Fruit fly (Drosophila melanogaster) whole organism, embryonic: ENCODE results near the gene CG32700.
A peak's percentile ranks its signal among the peaks of the same experiment; 100 is the strongest.

Source experiments
- Adf1 ChIP-seq: fragments of 200-800 bp; sonication (Bioruptor generic); IDR thresholded peaks from 2 replicates; pipeline ENCODE4 v1.3.6; 2022; ENCODE audit warnings: missing biosample characterization, missing genetic modification characterization
- Aef1 ChIP-seq: fragments of 200-800 bp; sonication (Bioruptor generic); IDR thresholded peaks from 3 replicates; pipeline ENCODE4 v1.3.6; 2022; ENCODE audit warnings: missing biosample characterization, missing genetic modification characterization
- B-H2 ChIP-seq: fragments of 200-800 bp; sonication (Bioruptor generic); optimal IDR thresholded peaks from 2 replicates; lab custom pipeline; 2018; ENCODE audit warnings: missing biosample characterization, mild to moderate bottlenecking, missing genetic modification characterization
- CG10321 ChIP-seq: fragments of 200-800 bp; sonication (Bioruptor generic); IDR thresholded peaks from 2 replicates; pipeline ENCODE4 v1.3.6; 2022; ENCODE audit warnings: missing biosample characterization, missing genetic modification characterization
- CG11247 ChIP-seq: fragments of 200-800 bp; sonication (Bioruptor generic); IDR thresholded peaks from 2 replicates; pipeline ENCODE4 v1.3.6; 2022; ENCODE audit warnings: missing biosample characterization, missing genetic modification characterization
- CG1233 ChIP-seq: fragments of 200-800 bp; sonication (Bioruptor generic); optimal IDR thresholded peaks from 4 replicates; lab custom pipeline; 2018; ENCODE audit warnings: missing biosample characterization, mild to moderate bottlenecking, missing genetic modification characterization
- CG13624 ChIP-seq: fragments of 200-800 bp; sonication (Bioruptor generic); optimal IDR thresholded peaks from 2 replicates; lab custom pipeline; 2016; ENCODE audit warnings: missing biosample characterization, missing genetic modification characterization
- CG14014 ChIP-seq: fragments of 200-800 bp; sonication (Bioruptor generic); IDR thresholded peaks from 2 replicates; pipeline ENCODE4 v1.3.6; 2022; ENCODE audit warnings: missing biosample characterization, missing genetic modification characterization
- CG14050 ChIP-seq: fragments of 200-800 bp; sonication (Bioruptor generic); IDR thresholded peaks from 3 replicates; pipeline ENCODE4 v1.3.6; 2022; ENCODE audit warnings: missing biosample characterization, missing genetic modification characterization
- CG15011 ChIP-seq: fragments of 200-800 bp; sonication (Bioruptor generic); optimal IDR thresholded peaks from 3 replicates; lab custom pipeline; 2018; ENCODE audit warnings: missing biosample characterization, mild to moderate bottlenecking, missing genetic modification characterization
- CG17328 ChIP-seq: fragments of 200-800 bp; sonication (Bioruptor generic); IDR thresholded peaks from 2 replicates; pipeline ENCODE4 v1.3.6; 2022; ENCODE audit warnings: missing biosample characterization, missing genetic modification characterization
- CG17912 ChIP-seq: fragments of 200-800 bp; sonication (Bioruptor generic); optimal IDR thresholded peaks from 2 replicates; lab custom pipeline; 2018; ENCODE audit warnings: missing biosample characterization, mild to moderate bottlenecking, missing genetic modification characterization
- CG2202 ChIP-seq: fragments of 200-800 bp; sonication (Bioruptor generic); optimal IDR thresholded peaks from 2 replicates; lab custom pipeline; 2018; ENCODE audit warnings: missing biosample characterization, mild to moderate bottlenecking, missing genetic modification characterization
- CG2889 ChIP-seq: fragments of 200-800 bp; sonication (Bioruptor generic); IDR thresholded peaks from 3 replicates; pipeline ENCODE4 v1.3.6; 2022; ENCODE audit warnings: missing biosample characterization, missing genetic modification characterization
- CG34422 ChIP-seq: fragments of 200-800 bp; sonication (Bioruptor generic); IDR thresholded peaks from 3 replicates; pipeline ENCODE4 v1.3.6; 2022; ENCODE audit warnings: missing biosample characterization, missing genetic modification characterization
- CG4328 ChIP-seq: fragments of 200-800 bp; sonication (Bioruptor generic); optimal IDR thresholded peaks from 3 replicates; lab custom pipeline; 2017; ENCODE audit warnings: missing biosample characterization, missing genetic modification reagents, missing genetic modification characterization
- CG8281 ChIP-seq: fragments of 200-800 bp; sonication (Bioruptor generic); optimal IDR thresholded peaks from 2 replicates; lab custom pipeline; 2018; ENCODE audit warnings: missing biosample characterization, mild to moderate bottlenecking, missing genetic modification characterization, moderate library complexity
- CG8290 ChIP-seq, 3 experiments: fragments of 200-800 bp; sonication (Bioruptor generic); optimal IDR thresholded peaks; 2 replicates each; lab custom pipeline; 2016 to 2019; ENCODE audit warnings: missing biosample characterization in 3 of 3, missing genetic modification characterization in 3 of 3, mild to moderate bottlenecking in 2 of 3, moderate library complexity in 1 of 3
- Chrac-16 ChIP-seq: fragments of 200-800 bp; sonication (Bioruptor generic); optimal IDR thresholded peaks from 3 replicates; lab custom pipeline; 2016; ENCODE audit warnings: missing biosample characterization, missing genetic modification characterization
- D19B ChIP-seq: fragments of 200-800 bp; sonication (Bioruptor generic); optimal IDR thresholded peaks from 2 replicates; lab custom pipeline; 2017; ENCODE audit warnings: missing biosample characterization, mild to moderate bottlenecking, missing genetic modification characterization
- Ets65A ChIP-seq: fragments of 200-800 bp; sonication (Bioruptor generic); peaks from one replicate; lab custom pipeline; 2016; ENCODE audit warnings: missing biosample characterization, missing genetic modification characterization
- Fer1 ChIP-seq: fragments of 200-800 bp; sonication (Bioruptor generic); optimal IDR thresholded peaks from 2 replicates; lab custom pipeline; 2017; ENCODE audit warnings: missing biosample characterization, mild to moderate bottlenecking, missing genetic modification characterization
- Fer2 ChIP-seq: fragments of 200-800 bp; sonication (Bioruptor generic); optimal IDR thresholded peaks from 2 replicates; lab custom pipeline; 2018; ENCODE audit warnings: missing biosample characterization, mild to moderate bottlenecking, missing genetic modification characterization, moderate library complexity
- Fer3 ChIP-seq: fragments of 200-800 bp; sonication (Bioruptor generic); optimal IDR thresholded peaks from 2 replicates; lab custom pipeline; 2018; ENCODE audit warnings: missing biosample characterization, mild to moderate bottlenecking, missing genetic modification characterization, moderate library complexity
- Gug ChIP-seq: fragments of 200-800 bp; sonication (Bioruptor generic); IDR thresholded peaks from 4 replicates; pipeline ENCODE4 v1.3.6; 2022; ENCODE audit warnings: missing biosample characterization, missing genetic modification characterization
- H2.0 ChIP-seq: fragments of 200-800 bp; sonication (Bioruptor generic); IDR thresholded peaks from 2 replicates; pipeline ENCODE4 v1.3.6; 2022; ENCODE audit warnings: missing biosample characterization, missing genetic modification characterization
- Hand ChIP-seq: fragments of 200-800 bp; sonication (Bioruptor generic); optimal IDR thresholded peaks from 2 replicates; lab custom pipeline; 2017; ENCODE audit warnings: mild to moderate bottlenecking, missing biosample characterization, missing genetic modification reagents, missing genetic modification characterization
- Hr39 ChIP-seq: fragments of >200 bp; optimal IDR thresholded peaks from 2 replicates; lab custom pipeline; 2017
- Jarid2 ChIP-seq: fragments of 200-800 bp; sonication (Bioruptor generic); optimal IDR thresholded peaks from 3 replicates; lab custom pipeline; 2017; ENCODE audit warnings: mild to moderate bottlenecking, missing biosample characterization, missing genetic modification reagents, missing genetic modification characterization
- Med ChIP-seq: fragments of 200-800 bp; sonication (Bioruptor generic); peaks from one replicate; lab custom pipeline; 2016; ENCODE audit warnings: missing biosample characterization, missing genetic modification characterization, mild to moderate bottlenecking, inconsistent platforms, moderate library complexity
- Meics ChIP-seq: fragments of 200-800 bp; sonication (Bioruptor generic); optimal IDR thresholded peaks from 2 replicates; lab custom pipeline; 2017; ENCODE audit warnings: missing biosample characterization, mild to moderate bottlenecking, missing genetic modification characterization
- Neu2 ChIP-seq: fragments of 200-800 bp; sonication (Bioruptor generic); optimal IDR thresholded peaks from 3 replicates; lab custom pipeline; 2016; ENCODE audit warnings: missing biosample characterization, missing genetic modification characterization, borderline replicate concordance
- Oaz ChIP-seq: fragments of 200-800 bp; sonication (Bioruptor generic); IDR thresholded peaks from 2 replicates; pipeline ENCODE4 v1.3.6; 2022; ENCODE audit warnings: missing biosample characterization, missing genetic modification characterization
- Ssrp ChIP-seq: fragments of 200-800 bp; sonication (Bioruptor generic); optimal IDR thresholded peaks from 2 replicates; lab custom pipeline; 2018; ENCODE audit warnings: missing biosample characterization, mild to moderate bottlenecking, missing genetic modification characterization, moderate library complexity
- abd-A ChIP-seq: fragments of 200-800 bp; sonication (Bioruptor generic); optimal IDR thresholded peaks from 3 replicates; lab custom pipeline; 2019; ENCODE audit warnings: missing biosample characterization, mild to moderate bottlenecking, missing genetic modification characterization, moderate library complexity
- bab2 ChIP-seq: fragments of 200-800 bp; sonication (Bioruptor generic); optimal IDR thresholded peaks from 2 replicates; lab custom pipeline; 2016; ENCODE audit warnings: missing biosample characterization, missing genetic modification characterization
- corto ChIP-seq: fragments of 200-800 bp; sonication (Bioruptor generic); optimal IDR thresholded peaks from 2 replicates; lab custom pipeline; 2016; ENCODE audit warnings: missing biosample characterization, mild to moderate bottlenecking, missing genetic modification characterization, moderate library complexity
- esg ChIP-seq: fragments of 200-800 bp; sonication (Bioruptor generic); conservative IDR thresholded peaks from 2 replicates; pipeline ENCODE4 v1.3.6; 2022; ENCODE audit warnings: missing biosample characterization, missing genetic modification characterization
- fd102C ChIP-seq: fragments of 200-800 bp; sonication (Bioruptor generic); optimal IDR thresholded peaks from 2 replicates; lab custom pipeline; 2018; ENCODE audit warnings: missing biosample characterization, mild to moderate bottlenecking, missing genetic modification characterization, moderate library complexity
- hb ChIP-seq: fragments of 200-800 bp; sonication (Bioruptor generic); IDR thresholded peaks from 3 replicates; pipeline ENCODE4 v1.3.6; 2022; ENCODE audit warnings: missing biosample characterization, missing genetic modification characterization; ENCODE audit not compliant: partially characterized antibody
- kah ChIP-seq: fragments of 200-800 bp; sonication (Bioruptor generic); optimal IDR thresholded peaks from 2 replicates; lab custom pipeline; 2018; ENCODE audit warnings: missing biosample characterization, mild to moderate bottlenecking, missing genetic modification characterization
- mam ChIP-seq: fragments of 200-800 bp; sonication (Bioruptor generic); optimal IDR thresholded peaks from 3 replicates; lab custom pipeline; 2016; ENCODE audit warnings: missing biosample characterization, missing genetic modification characterization
- pnt ChIP-seq: fragments of 200-800 bp; sonication (Bioruptor generic); optimal IDR thresholded peaks from 3 replicates; lab custom pipeline; 2016; ENCODE audit warnings: missing biosample characterization, missing genetic modification characterization
- salm ChIP-seq: fragments of 200-800 bp; sonication (Bioruptor generic); optimal IDR thresholded peaks from 2 replicates; lab custom pipeline; 2018; ENCODE audit warnings: missing biosample characterization, mild to moderate bottlenecking, missing genetic modification characterization
- sd ChIP-seq: fragments of 200-800 bp; sonication (Bioruptor generic); optimal IDR thresholded peaks from 3 replicates; lab custom pipeline; 2018; ENCODE audit warnings: missing biosample characterization, mild to moderate bottlenecking, missing genetic modification characterization, moderate library complexity
- sens-2 ChIP-seq: fragments of 200-800 bp; sonication (Bioruptor generic); IDR thresholded peaks from 2 replicates; pipeline ENCODE4 v1.3.6; 2022; ENCODE audit warnings: missing biosample characterization, missing genetic modification characterization
- slou ChIP-seq: fragments of 200-800 bp; sonication (Bioruptor generic); optimal IDR thresholded peaks from 3 replicates; lab custom pipeline; 2016; ENCODE audit warnings: missing biosample characterization, missing genetic modification characterization
- tgo ChIP-seq: fragments of 200-800 bp; sonication (Bioruptor generic); IDR thresholded peaks from 3 replicates; pipeline ENCODE4 v1.3.6; 2022; ENCODE audit warnings: missing biosample characterization, missing genetic modification characterization
- zfh2 ChIP-seq: fragments of 200-800 bp; sonication (Bioruptor generic); optimal IDR thresholded peaks from 2 replicates; lab custom pipeline; 2016; ENCODE audit warnings: missing biosample characterization, missing genetic modification characterization

Gene CG32700

DNA sequence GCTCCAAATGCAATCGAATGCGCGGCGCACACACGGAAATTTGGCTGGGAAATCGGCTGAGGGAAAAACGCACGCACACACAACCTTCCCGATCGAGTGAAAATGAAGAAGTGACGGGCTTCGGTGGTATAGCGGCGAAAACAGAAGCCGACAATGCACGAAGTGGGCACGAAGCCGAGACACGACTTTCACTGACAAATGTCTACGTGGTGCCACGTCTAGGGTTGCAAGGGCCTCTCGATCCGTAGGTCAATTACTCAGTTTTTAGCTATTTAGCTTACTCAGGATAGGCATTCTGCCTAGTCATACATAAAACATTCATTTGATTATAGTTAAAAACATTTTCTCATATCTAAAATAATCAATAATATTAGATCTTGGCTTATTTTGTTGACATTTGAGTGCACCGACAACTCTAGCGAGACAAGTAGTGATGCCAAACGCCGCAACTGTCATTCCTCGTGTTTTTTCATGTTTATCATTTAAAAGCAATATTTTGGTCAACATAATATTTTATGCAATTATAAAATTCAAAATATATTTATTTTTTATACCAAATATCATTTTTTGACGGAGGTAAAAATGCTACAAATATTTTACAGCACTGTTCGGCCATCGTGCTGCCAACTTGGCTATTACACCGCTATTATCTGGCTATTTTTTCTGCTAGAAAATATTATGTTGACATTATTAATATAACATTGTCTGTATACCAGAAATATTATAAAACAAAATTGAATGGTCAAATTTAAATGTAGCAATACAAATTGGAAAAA lies 3.1 kb upstream of the CG32700 start (continued):
- TF ChIP-seq esg (GFP tag; lab: Robert Waterston, UW) (peak; percentile 80), CG4328 (GFP tag; lab: Kevin White, UChicago) (peak; percentile 88), CG34422 (peak; percentile 89), CG17328 (GFP tag; lab: Robert Waterston, UW) (peak; percentile 89), kah (peak; percentile 81), D19B (GFP tag; lab: Kevin White, UChicago) (peak; percentile 65), CG14014 (GFP tag; lab: Robert Waterston, UW) (peak; percentile 89), Jarid2 (GFP tag; lab: Kevin White, UChicago) (peak; percentile 74), Gug (peak; percentile 68), Hand (GFP tag; lab: Kevin White, UChicago) (peak; percentile 83), sd (peak; percentile 71), zfh2 (peak; percentile 53), Fer2 (peak; percentile 66), Fer3 (tag; lab: Kevin White, UChicago) (peak; percentile 92), CG15011 (GFP tag; lab: Kevin White, UChicago) (peak; percentile 72), CG1233 (peak; percentile 69), sens-2 (GFP tag; lab: Robert Waterston, UW) (peak; percentile 55), Med (GFP tag; lab: Kevin White, UChicago) (peak; percentile 95), CG2889 (GFP tag; lab: Robert Waterston, UW) (peak; percentile 85), CG8290 (GFP tag; optimal IDR thresholded peaks at IDR 0.05; lab: Kevin White, UChicago) (peak; percentile 85), CG8290 (tag; optimal IDR thresholded peaks at IDR 0.05; lab: Kevin White, UChicago) (peak; percentile 44 to 89), pnt (GFP tag; lab: Kevin White, UChicago) (peak; percentile 51), Fer1 (peak; percentile 89), CG8281 (peak; percentile 43), corto (GFP tag; lab: Kevin White, UChicago) (peak; percentile 72), CG14050 (GFP tag; lab: Robert Waterston, UW) (peak; percentile 89), CG2202 (tag; lab: Kevin White, UChicago) (peak; percentile 76), Ssrp (peak; percentile 84), Ets65A (GFP tag; lab: Kevin White, UChicago) (peak; percentile 62), Oaz (GFP tag; lab: Robert Waterston, UW) (peak; percentile 72), H2.0 (GFP tag; lab: Robert Waterston, UW) (peak; percentile 88), B-H2 (GFP tag; lab: Kevin White, UChicago) (peak; percentile 85), Neu2 (GFP tag; lab: Kevin White, UChicago) (no peak), CG17912 (GFP tag; lab: Kevin White, UChicago) (peak; percentile 40), fd102C (GFP tag; lab: Kevin White, UChicago) (peak; percentile 52), Adf1 (peak; percentile 56; the same call in 1 of the 2 replicates), hb (GFP tag; lab: Robert Waterston, UW) (no peak), Aef1 (GFP tag; lab: Robert Waterston, UW) (peak; percentile 82; the same call in 2 of the 3 replicates), slou (peak; percentile 65), bab2 (peak; percentile 65), mam (GFP tag; lab: Kevin White, UChicago) (peak; percentile 76), Chrac-16 (GFP tag; lab: Kevin White, UChicago) (peak; percentile 91), tgo (GFP tag; lab: Robert Waterston, UW) (peak; percentile 85), salm (tag; lab: Kevin White, UChicago) (peak; percentile 74), Hr39 (lab: Kevin White, UChicago) (no peak), CG10321 (peak; percentile 46; the same call in 1 of the 2 replicates), abd-A (tag; lab: Kevin White, UChicago) (peak; percentile 36), Meics (GFP tag; lab: Kevin White, UChicago) (peak; percentile 88), CG11247 (GFP tag; lab: Robert Waterston, UW) (peak; percentile 76), CG13624 (peak; percentile 72)
